Worm (Caenorhabditis elegans): ENCODE data around the gene F21C10.10.

- TF ChIP-seq elt-4 (tag; optimal IDR thresholded peaks at IDR 0.05): no peak
- no peak for TF ChIP-seq nhr-11 (tag; optimal IDR thresholded peaks at IDR 0.05)
- TF ChIP-seq unc-86 (tag; optimal IDR thresholded peaks at IDR 0.05): no peak
- TF ChIP-seq dmd-4 (tag; optimal IDR thresholded peaks at IDR 0.05; ENCODE audit: borderline replicate concordance): no peak
- TF ChIP-seq dve-1 (tag; optimal IDR thresholded peaks at IDR 0.05): no peak
- no peak for TF ChIP-seq elt-2 (tag; optimal IDR thresholded peaks at IDR 0.05)
- TF ChIP-seq odd-2 (tag; optimal IDR thresholded peaks at IDR 0.05): no peak
- TF ChIP-seq pag-3 (tag; optimal IDR thresholded peaks at IDR 0.05; ENCODE audit: borderline replicate concordance): no peak
These were observed 45.0 kb upstream of the F21C10.10 start, which contains the start of gene C25E10.7 for ce11 chrV:9051100-9051499.
